Worm (Caenorhabditis elegans) whole organism, L2 larva: Measurements from ENCODE around the gene R11.3.

Source experiments
- C34F6.9 ChIP-seq: fragments of 150-350 bp; optimal IDR thresholded peaks from 2 replicates; lab custom pipeline; 2014; ENCODE audit warnings: missing biosample characterization, missing genetic modification characterization
- F13H6.1 ChIP-seq: sonication (generic microtip); optimal IDR thresholded peaks from 2 replicates; lab custom pipeline; 2016; ENCODE audit warnings: missing genetic modification characterization, missing compliant biosample characterization
- R02D3.7 ChIP-seq: fragments of 150-350 bp; optimal IDR thresholded peaks from 2 replicates; lab custom pipeline; 2014; ENCODE audit warnings: missing biosample characterization, missing genetic modification characterization
- Y55F3AM.14 ChIP-seq: fragments of 200-800 bp; sonication (Bioruptor generic); optimal IDR thresholded peaks from 2 replicates; lab custom pipeline; 2018; ENCODE audit warnings: mild to moderate bottlenecking, missing genetic modification characterization, missing compliant biosample characterization
- ZK546.5 ChIP-seq: sonication (generic microtip); optimal IDR thresholded peaks from 2 replicates; lab custom pipeline; 2017; ENCODE audit warnings: missing biosample characterization, missing genetic modification characterization
- alr-1 ChIP-seq: fragments of 150-350 bp; optimal IDR thresholded peaks from 2 replicates; lab custom pipeline; 2014; ENCODE audit warnings: missing biosample characterization, missing genetic modification characterization
- aly-2 ChIP-seq: fragments of 150-350 bp; optimal IDR thresholded peaks from 2 replicates; lab custom pipeline; 2014; ENCODE audit warnings: missing biosample characterization, missing genetic modification characterization
- ama-1 ChIP-seq: fragments of 150-350 bp; optimal IDR thresholded peaks from 2 replicates; lab custom pipeline; 2018; ENCODE audit warnings: inconsistent platforms
- blmp-1 ChIP-seq: sonication (generic microtip); optimal IDR thresholded peaks from 2 replicates; lab custom pipeline; 2017; ENCODE audit warnings: missing genetic modification characterization, mild to moderate bottlenecking, missing compliant biosample characterization, antibody characterized with exemption, moderate library complexity; ENCODE audit not compliant: insufficient read depth
- ceh-16 ChIP-seq: fragments of 150-350 bp; optimal IDR thresholded peaks from 2 replicates; lab custom pipeline; 2014; ENCODE audit warnings: missing biosample characterization, missing genetic modification characterization
- crh-2 ChIP-seq: sonication (generic microtip); optimal IDR thresholded peaks from 2 replicates; lab custom pipeline; 2017; ENCODE audit warnings: missing biosample characterization, missing genetic modification characterization
- egl-27 ChIP-seq: sonication (generic microtip); optimal IDR thresholded peaks from 3 replicates; lab custom pipeline; 2017; ENCODE audit warnings: missing biosample characterization, missing genetic modification reagents, missing genetic modification characterization
- elt-1 ChIP-seq: fragments of 150-350 bp; optimal IDR thresholded peaks from 2 replicates; lab custom pipeline; 2014; ENCODE audit warnings: missing biosample characterization, missing genetic modification characterization
- fos-1 ChIP-seq: fragments of 150-350 bp; optimal IDR thresholded peaks from 2 replicates; lab custom pipeline; 2014; ENCODE audit warnings: missing biosample characterization, missing genetic modification characterization
- gmeb-1 ChIP-seq: fragments of 150-350 bp; optimal IDR thresholded peaks from 2 replicates; lab custom pipeline; 2014; ENCODE audit warnings: missing biosample characterization, missing genetic modification characterization
- lin-11 ChIP-seq: fragments of 150-350 bp; sonication (generic microtip); optimal IDR thresholded peaks from 2 replicates; lab custom pipeline; 2014; ENCODE audit warnings: missing biosample characterization, missing genetic modification characterization, inconsistent platforms, mixed read lengths
- lin-13 ChIP-seq: fragments of 150-350 bp; optimal IDR thresholded peaks from 2 replicates; lab custom pipeline; 2014; ENCODE audit warnings: missing biosample characterization, missing genetic modification reagents, missing genetic modification characterization
- lin-39 ChIP-seq: fragments of 150-350 bp; optimal IDR thresholded peaks from 2 replicates; lab custom pipeline; 2014; ENCODE audit warnings: missing biosample characterization, missing genetic modification reagents, missing genetic modification characterization
- lsy-2 ChIP-seq, 2 experiments: fragments of 150-350 bp in 1 of 2; sonication (generic microtip) in 1 of 2; optimal IDR thresholded peaks; 2 replicates each; lab custom pipeline; 2014 to 2017; ENCODE audit warnings: missing biosample characterization in 2 of 2, missing genetic modification characterization in 2 of 2
- mab-5 ChIP-seq: fragments of 150-350 bp; optimal IDR thresholded peaks from 2 replicates; lab custom pipeline; 2014; ENCODE audit warnings: missing biosample characterization, missing genetic modification characterization
- mbf-1 ChIP-seq: sonication (generic microtip); optimal IDR thresholded peaks from 2 replicates; lab custom pipeline; 2017; ENCODE audit warnings: missing biosample characterization, missing genetic modification characterization
- mdl-1 ChIP-seq, 2 experiments: fragments of 150-350 bp in 1 of 2; sonication (generic microtip) in 1 of 2; optimal IDR thresholded peaks; 2 replicates each; lab custom pipeline; 2017; ENCODE audit warnings: missing biosample characterization in 2 of 2, missing genetic modification characterization in 2 of 2
- nhr-10 ChIP-seq: sonication (generic microtip); optimal IDR thresholded peaks from 2 replicates; lab custom pipeline; 2017; ENCODE audit warnings: missing biosample characterization, missing genetic modification characterization
- nhr-11 ChIP-seq: fragments of 150-350 bp; optimal IDR thresholded peaks from 2 replicates; lab custom pipeline; 2014; ENCODE audit warnings: missing biosample characterization, missing genetic modification characterization
- nhr-129 ChIP-seq: fragments of 150-350 bp; optimal IDR thresholded peaks from 2 replicates; lab custom pipeline; 2014; ENCODE audit warnings: missing biosample characterization, missing genetic modification characterization
- nhr-21 ChIP-seq: fragments of 150-350 bp; optimal IDR thresholded peaks from 2 replicates; lab custom pipeline; 2014; ENCODE audit warnings: missing biosample characterization, missing genetic modification characterization
- nhr-23 ChIP-seq: fragments of 150-350 bp; optimal IDR thresholded peaks from 2 replicates; lab custom pipeline; 2014; ENCODE audit warnings: missing biosample characterization, missing genetic modification reagents, missing genetic modification characterization
- nhr-237 ChIP-seq: fragments of 150-350 bp; optimal IDR thresholded peaks from 2 replicates; lab custom pipeline; 2014; ENCODE audit warnings: missing biosample characterization, missing genetic modification characterization
- nhr-25 ChIP-seq: fragments of 150-350 bp; sonication (generic microtip); optimal IDR thresholded peaks from 3 replicates; lab custom pipeline; 2014; ENCODE audit warnings: missing biosample characterization, missing genetic modification characterization
- nhr-6 ChIP-seq: fragments of 150-350 bp; optimal IDR thresholded peaks from 2 replicates; lab custom pipeline; 2014; ENCODE audit warnings: missing biosample characterization, missing genetic modification characterization
- nhr-77 ChIP-seq: fragments of 150-350 bp; optimal IDR thresholded peaks from 2 replicates; lab custom pipeline; 2014; ENCODE audit warnings: missing biosample characterization, missing genetic modification characterization
- peb-1 ChIP-seq: fragments of 150-350 bp; optimal IDR thresholded peaks from 2 replicates; lab custom pipeline; 2014; ENCODE audit warnings: missing biosample characterization, missing genetic modification characterization
- sem-4 ChIP-seq: fragments of 150-350 bp; optimal IDR thresholded peaks from 2 replicates; lab custom pipeline; 2014; ENCODE audit warnings: missing biosample characterization, missing genetic modification reagents, missing genetic modification characterization
- skn-1 ChIP-seq: sonication (generic microtip); optimal IDR thresholded peaks from 2 replicates; lab custom pipeline; 2017; ENCODE audit warnings: missing biosample characterization, missing genetic modification characterization
- sma-3 ChIP-seq: sonication (generic microtip); optimal IDR thresholded peaks from 2 replicates; lab custom pipeline; 2016; ENCODE audit warnings: missing genetic modification reagents, missing genetic modification characterization, missing compliant biosample characterization
- sma-9 ChIP-seq, 2 experiments: fragments of 150-350 bp in 1 of 2; sonication (generic microtip) in 1 of 2; optimal IDR thresholded peaks; 2 replicates each; lab custom pipeline; 2014 to 2016; ENCODE audit warnings: missing genetic modification characterization in 2 of 2, mild to moderate bottlenecking in 1 of 2, missing biosample characterization in 1 of 2, missing compliant biosample characterization in 1 of 2, missing genetic modification reagents in 1 of 2, moderate library complexity in 1 of 2
- snpc-4 ChIP-seq: fragments of 150-350 bp; optimal IDR thresholded peaks from 2 replicates; lab custom pipeline; 2014; ENCODE audit warnings: missing biosample characterization, missing genetic modification characterization
- unc-39 ChIP-seq: fragments of 150-350 bp; optimal IDR thresholded peaks from 2 replicates; lab custom pipeline; 2014; ENCODE audit warnings: missing biosample characterization, missing genetic modification characterization
- unc-55 ChIP-seq: fragments of 150-350 bp; sonication (generic microtip); optimal IDR thresholded peaks from 3 replicates; lab custom pipeline; 2014; ENCODE audit warnings: missing biosample characterization, missing genetic modification reagents, missing genetic modification characterization
- unc-62 ChIP-seq: fragments of 150-350 bp; optimal IDR thresholded peaks from 2 replicates; lab custom pipeline; 2014; ENCODE audit warnings: missing biosample characterization, missing genetic modification reagents, missing genetic modification characterization
- zag-1 ChIP-seq: fragments of 150-350 bp; optimal IDR thresholded peaks from 2 replicates; lab custom pipeline; 2014; ENCODE audit warnings: missing biosample characterization, missing genetic modification characterization
- ztf-1 ChIP-seq: fragments of 200-800 bp; sonication (Bioruptor generic); conservative IDR thresholded peaks from 2 replicates; pipeline ENCODE4 v1.3.6; 2022; ENCODE audit warnings: missing genetic modification characterization, missing compliant biosample characterization
- ztf-11 ChIP-seq: sonication (generic microtip); optimal IDR thresholded peaks from 2 replicates; lab custom pipeline; 2017; ENCODE audit warnings: missing biosample characterization, missing genetic modification characterization
- ztf-4 ChIP-seq: fragments of 150-350 bp; optimal IDR thresholded peaks from 2 replicates; lab custom pipeline; 2014; ENCODE audit warnings: missing biosample characterization, missing genetic modification characterization

The R11.3 gene

DNA sequence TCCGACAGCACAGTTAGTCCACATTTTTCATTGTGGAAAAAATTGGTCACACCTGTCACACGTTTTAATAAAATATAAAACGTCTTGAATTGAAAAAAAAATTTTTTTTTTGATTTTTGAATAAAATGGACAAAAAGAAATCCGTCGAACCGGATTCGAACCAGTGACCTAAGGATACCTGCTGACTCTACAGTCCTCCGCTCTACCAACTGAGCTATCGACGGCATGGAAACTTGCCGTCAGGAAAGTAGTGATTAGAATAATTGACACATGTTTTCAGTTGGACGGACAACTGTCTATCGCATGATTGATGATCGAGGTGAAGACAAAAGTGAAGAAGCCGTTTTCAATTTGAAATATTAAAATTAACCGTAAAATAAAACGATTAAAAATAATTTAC, 9.1 kb upstream of the R11.3 start:
- no peak for TF ChIP-seq nhr-6 (tag; lab: Kevin White, UChicago)
- no peak for TF ChIP-seq sma-3 (GFP tag; lab: Kevin White, UChicago)
- TF ChIP-seq C34F6.9 (tag; lab: Kevin White, UChicago) = no peak
- no peak for TF ChIP-seq ztf-1 (GFP tag; lab: Robert Waterston, UW)
- no peak for TF ChIP-seq peb-1
- no peak for TF ChIP-seq ztf-4 (tag; lab: Kevin White, UChicago)
- TF ChIP-seq gmeb-1 (tag; lab: Kevin White, UChicago) = no peak
- no peak for TF ChIP-seq skn-1 (tag; lab: Kevin White, UChicago)
- TF ChIP-seq nhr-77 (tag; lab: Kevin White, UChicago) = no peak

ce11 chrX:16205880-16206279, 6.8 kb upstream of the R11.3 start:
- TF ChIP-seq egl-27 (tag; lab: Kevin White, UChicago) (peak; percentile 66), ceh-16 (no peak), gmeb-1 (tag; lab: Kevin White, UChicago) (peak; percentile 67), Y55F3AM.14 (GFP tag; lab: Kevin White, UChicago) (no peak), lin-39 (tag; lab: Kevin White, UChicago) (peak; percentile 5), unc-39 (no peak), unc-55 (peak; percentile 95), nhr-21 (peak; percentile 83), lsy-2 (tag; optimal IDR thresholded peaks at IDR 0.05; lab: Kevin White, UChicago) (peak; percentile 69 to 75), ZK546.5 (tag; lab: Kevin White, UChicago) (no peak), crh-2 (tag; lab: Kevin White, UChicago) (peak; percentile 86), nhr-25 (tag; lab: Kevin White, UChicago) (peak; percentile 49), sma-3 (GFP tag; lab: Kevin White, UChicago) (peak; percentile 79), mab-5 (tag; lab: Kevin White, UChicago) (peak; percentile 36), zag-1 (tag; lab: Kevin White, UChicago) (peak; percentile 28), sem-4 (tag; lab: Kevin White, UChicago) (peak; percentile 27), unc-62 (GFP tag; lab: Kevin White, UChicago) (no peak), ztf-11 (tag; lab: Kevin White, UChicago) (no peak), lin-11 (peak; percentile 34), nhr-6 (tag; lab: Kevin White, UChicago) (peak; percentile 77), C34F6.9 (tag; lab: Kevin White, UChicago) (peak; percentile 74), nhr-10 (tag; lab: Kevin White, UChicago) (peak; percentile 66), F13H6.1 (peak; percentile 73), nhr-129 (peak; percentile 80), mdl-1 (tag; optimal IDR thresholded peaks at IDR 0.05; lab: Kevin White, UChicago) (peak in 1 of 2 experiments; percentile 5), sma-9 (GFP tag; optimal IDR thresholded peaks at IDR 0.05; lab: Kevin White, UChicago) (peak; percentile 25), sma-9 (tag; optimal IDR thresholded peaks at IDR 0.05; lab: Kevin White, UChicago) (no peak), nhr-23 (tag; lab: Kevin White, UChicago) (no peak), nhr-77 (tag; lab: Kevin White, UChicago) (peak; percentile 72), nhr-237 (tag; lab: Kevin White, UChicago) (no peak), ztf-4 (tag; lab: Kevin White, UChicago) (peak; percentile 22), blmp-1 (tag; lab: Kevin White, UChicago) (no peak), snpc-4 (peak; percentile 67), lin-13 (GFP tag; lab: Kevin White, UChicago) (peak; percentile 66), fos-1 (tag; lab: Kevin White, UChicago) (peak; percentile 43)

ce11 chrX:16204310-16204709, 5.3 kb upstream of the R11.3 start:
- no peak for TF ChIP-seq unc-62 (GFP tag; lab: Kevin White, UChicago)

ce11 chrX:16202229-16202628, 3.2 kb upstream of the R11.3 start:
- TF ChIP-seq snpc-4 (peak; percentile 39), nhr-21 (peak; percentile 28), R02D3.7 (tag; lab: Kevin White, UChicago) (no peak), skn-1 (tag; lab: Kevin White, UChicago) (no peak), nhr-129 (peak; percentile 77), aly-2 (tag; lab: Kevin White, UChicago) (no peak), unc-62 (GFP tag; lab: Kevin White, UChicago) (no peak), C34F6.9 (tag; lab: Kevin White, UChicago) (peak; percentile 51), ama-1 (lab: Kevin White, UChicago) (no peak), gmeb-1 (tag; lab: Kevin White, UChicago) (no peak), lin-11 (peak; percentile 65), sma-3 (GFP tag; lab: Kevin White, UChicago) (no peak), sem-4 (tag; lab: Kevin White, UChicago) (peak; percentile 17), zag-1 (tag; lab: Kevin White, UChicago) (no peak), alr-1 (no peak), blmp-1 (tag; lab: Kevin White, UChicago) (no peak), mbf-1 (tag; lab: Kevin White, UChicago) (no peak), fos-1 (tag; lab: Kevin White, UChicago) (peak; percentile 17), elt-1 (tag; lab: Kevin White, UChicago) (no peak), ztf-4 (tag; lab: Kevin White, UChicago) (no peak), lin-39 (tag; lab: Kevin White, UChicago) (no peak), ZK546.5 (tag; lab: Kevin White, UChicago) (no peak), ztf-11 (tag; lab: Kevin White, UChicago) (no peak), ztf-1 (GFP tag; lab: Robert Waterston, UW) (no peak), nhr-237 (tag; lab: Kevin White, UChicago) (no peak), nhr-11 (tag; lab: Kevin White, UChicago) (no peak), nhr-25 (tag; lab: Kevin White, UChicago) (no peak)
